Worm (Caenorhabditis elegans): ENCODE data around the gene F21C10.19.

DNA sequence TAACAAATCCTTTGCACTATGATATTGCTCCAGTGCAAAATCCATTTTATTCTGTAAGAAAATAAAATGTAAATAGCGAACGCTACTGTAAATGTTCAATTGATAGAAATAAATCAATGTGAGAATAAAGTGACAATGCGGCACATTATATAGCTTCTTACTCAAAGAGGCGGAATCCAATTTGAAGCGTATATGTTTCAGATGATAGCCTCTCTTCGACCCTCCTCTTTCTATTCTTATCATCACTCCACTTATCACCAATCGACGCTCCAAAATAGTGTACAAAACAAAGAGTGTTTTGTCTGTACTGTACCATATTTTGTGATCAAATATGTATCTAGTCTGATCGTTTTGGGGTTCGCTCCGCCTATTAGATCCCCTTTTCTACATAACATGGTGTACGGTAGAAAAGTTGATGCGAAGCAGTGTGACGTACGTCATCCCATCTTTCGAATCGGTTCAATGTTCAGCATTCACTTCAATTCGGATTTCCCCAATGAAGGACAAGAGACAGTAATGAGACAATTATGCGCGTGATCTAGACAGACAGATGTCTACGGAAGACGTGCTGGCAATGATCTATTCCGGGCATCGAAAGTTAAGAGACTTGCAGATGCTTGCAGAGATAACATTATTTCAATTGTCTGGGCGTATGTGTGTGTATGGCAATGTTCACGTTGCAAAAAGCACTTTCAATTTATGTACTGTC lies 16.1 kb downstream of the F21C10.19 start, which contains the start of gene spl-2:
- TF ChIP-seq ama-1 (optimal IDR thresholded peaks at IDR 0.05) (no peak), tra-4 (tag; optimal IDR thresholded peaks at IDR 0.05) (no peak), F13C5.2 (tag; optimal IDR thresholded peaks at IDR 0.05) (no peak), B0310.2 (tag; optimal IDR thresholded peaks at IDR 0.05) (no peak), flt-1 (GFP tag; IDR thresholded peaks at IDR 0.05) (no peak), pes-1 (GFP tag; IDR thresholded peaks at IDR 0.05) (no peak), hmbx-1 (tag; optimal IDR thresholded peaks at IDR 0.05) (no peak)
